Fruit fly (Drosophila melanogaster) whole organism, embryonic: ENCODE data around the gene CG7342.
A peak's percentile ranks its signal among the peaks of the same experiment; 100 is the strongest.

Source experiments
- Abd-B ChIP-seq: fragments of 200-800 bp; sonication (Bioruptor generic); optimal IDR thresholded peaks from 2 replicates; lab custom pipeline; 2018; ENCODE audit warnings: missing biosample characterization, mild to moderate bottlenecking, missing genetic modification characterization, moderate library complexity
- Awh ChIP-seq: fragments of 200-800 bp; sonication (Bioruptor generic); IDR thresholded peaks from 2 replicates; pipeline ENCODE4, ENCODE4 v1.3.6; 2022; ENCODE audit warnings: missing biosample characterization, missing genetic modification characterization
- B-H1 ChIP-seq: fragments of 200-800 bp; sonication (Bioruptor generic); IDR thresholded peaks from 3 replicates; pipeline ENCODE4 v1.3.6; 2022; ENCODE audit warnings: missing biosample characterization, missing genetic modification characterization
- B-H2 ChIP-seq: fragments of 200-800 bp; sonication (Bioruptor generic); optimal IDR thresholded peaks from 2 replicates; lab custom pipeline; 2018; ENCODE audit warnings: missing biosample characterization, mild to moderate bottlenecking, missing genetic modification characterization
- CG11093 ChIP-seq: fragments of 200-800 bp; sonication (Bioruptor generic); IDR thresholded peaks from 3 replicates; pipeline ENCODE4 v1.3.6; 2022; ENCODE audit warnings: missing biosample characterization, missing genetic modification characterization
- CG11456 ChIP-seq: fragments of 200-800 bp; sonication (Bioruptor generic); IDR thresholded peaks from 3 replicates; pipeline ENCODE4 v1.3.6; 2022; ENCODE audit warnings: missing biosample characterization, missing genetic modification characterization
- CG13287 ChIP-seq: fragments of 200-800 bp; sonication (Bioruptor generic); IDR thresholded peaks from 2 replicates; pipeline ENCODE4 v1.3.6; 2022; ENCODE audit warnings: missing biosample characterization, missing genetic modification characterization; ENCODE audit not compliant: partially characterized antibody
- CG14441 ChIP-seq: fragments of 200-800 bp; sonication (Bioruptor generic); IDR thresholded peaks from 2 replicates; pipeline ENCODE4 v1.3.6; 2022; ENCODE audit warnings: missing biosample characterization, missing genetic modification characterization
- CG1603 ChIP-seq: fragments of 200-800 bp; sonication (Bioruptor generic); optimal IDR thresholded peaks from 2 replicates; lab custom pipeline; 2019; ENCODE audit warnings: missing biosample characterization, mild to moderate bottlenecking, missing genetic modification characterization, moderate library complexity
- CG1647 ChIP-seq: fragments of 200-800 bp; sonication (Bioruptor generic); optimal IDR thresholded peaks from 3 replicates; lab custom pipeline; 2016; ENCODE audit warnings: missing biosample characterization, missing genetic modification characterization
- CG16815 ChIP-seq: fragments of 200-800 bp; sonication (Bioruptor generic); optimal IDR thresholded peaks from 3 replicates; lab custom pipeline; 2017; ENCODE audit warnings: missing biosample characterization, mild to moderate bottlenecking, missing genetic modification characterization
- CG17361 ChIP-seq: fragments of 200-800 bp; sonication (Bioruptor generic); IDR thresholded peaks from 3 replicates; pipeline ENCODE4 v1.3.6; 2022; ENCODE audit warnings: missing biosample characterization, missing genetic modification characterization
- CG18764 ChIP-seq: fragments of 200-800 bp; sonication (Bioruptor generic); optimal IDR thresholded peaks from 3 replicates; lab custom pipeline; 2016; ENCODE audit warnings: missing biosample characterization, missing genetic modification characterization
- CG2202 ChIP-seq: fragments of 200-800 bp; sonication (Bioruptor generic); optimal IDR thresholded peaks from 2 replicates; lab custom pipeline; 2018; ENCODE audit warnings: missing biosample characterization, mild to moderate bottlenecking, missing genetic modification characterization
- CG34224 ChIP-seq: fragments of 200-800 bp; sonication (Bioruptor generic); IDR thresholded peaks from 3 replicates; pipeline ENCODE4 v1.3.6; 2022; ENCODE audit warnings: missing biosample characterization, missing genetic modification characterization; ENCODE audit not compliant: partially characterized antibody
- CG3838 ChIP-seq: fragments of 200-800 bp; sonication (Bioruptor generic); optimal IDR thresholded peaks from 3 replicates; lab custom pipeline; 2016; ENCODE audit warnings: missing biosample characterization, missing genetic modification characterization
- CG4328 ChIP-seq: fragments of 200-800 bp; sonication (Bioruptor generic); optimal IDR thresholded peaks from 3 replicates; lab custom pipeline; 2017; ENCODE audit warnings: missing biosample characterization, missing genetic modification reagents, missing genetic modification characterization
- CG6683 ChIP-seq: fragments of 200-800 bp; sonication (Bioruptor generic); optimal IDR thresholded peaks from 2 replicates; lab custom pipeline; 2017; ENCODE audit warnings: missing biosample characterization, mild to moderate bottlenecking, missing genetic modification characterization, missing genetic modification reagents
- CG6689 ChIP-seq: fragments of 200-800 bp; sonication (Bioruptor generic); IDR thresholded peaks from 2 replicates; pipeline ENCODE4 v1.3.6; 2022; ENCODE audit warnings: missing biosample characterization, missing genetic modification characterization
- CG6791 ChIP-seq: fragments of 200-800 bp; sonication (Bioruptor generic); IDR thresholded peaks from 3 replicates; pipeline ENCODE4 v1.3.6; 2022; ENCODE audit warnings: missing biosample characterization, missing genetic modification characterization; ENCODE audit not compliant: partially characterized antibody
- CG6813 ChIP-seq: fragments of 200-800 bp; sonication (Bioruptor generic); optimal IDR thresholded peaks from 2 replicates; lab custom pipeline; 2017; ENCODE audit warnings: missing biosample characterization, missing genetic modification characterization, mild to moderate bottlenecking, moderate library complexity, missing genetic modification reagents
- CG6854 ChIP-seq: fragments of 200-800 bp; sonication (Bioruptor generic); optimal IDR thresholded peaks from 3 replicates; lab custom pipeline; 2017; ENCODE audit warnings: missing biosample characterization, mild to moderate bottlenecking, missing genetic modification characterization
- CG7963 ChIP-seq: fragments of 200-800 bp; sonication (Bioruptor generic); IDR thresholded peaks from 3 replicates; pipeline ENCODE4 v1.3.6; 2022; ENCODE audit warnings: missing biosample characterization, missing genetic modification characterization; ENCODE audit not compliant: partially characterized antibody
- CG8388 ChIP-seq: fragments of 200-800 bp; sonication (Bioruptor generic); optimal IDR thresholded peaks from 2 replicates; lab custom pipeline; 2019; ENCODE audit warnings: missing biosample characterization, mild to moderate bottlenecking, missing genetic modification characterization, moderate library complexity
- Dip3 ChIP-seq: fragments of 200-800 bp; sonication (Bioruptor generic); optimal IDR thresholded peaks from 3 replicates; lab custom pipeline; 2016; ENCODE audit warnings: missing biosample characterization, missing genetic modification characterization
- Dref ChIP-seq: fragments of 200-800 bp; sonication (Bioruptor generic); IDR thresholded peaks from 2 replicates; pipeline ENCODE4 v1.3.6; 2022; ENCODE audit warnings: missing biosample characterization, missing genetic modification characterization
- E2f2 ChIP-seq: fragments of 200-800 bp; sonication (Bioruptor generic); IDR thresholded peaks from 2 replicates; pipeline ENCODE4 v1.3.6; 2022; ENCODE audit warnings: missing biosample characterization, missing genetic modification characterization
- Ets97D ChIP-seq: fragments of 200-800 bp; sonication (Bioruptor generic); optimal IDR thresholded peaks from 3 replicates; lab custom pipeline; 2016; ENCODE audit warnings: missing biosample characterization, missing genetic modification characterization
- Hey ChIP-seq: fragments of 200-800 bp; sonication (Bioruptor generic); optimal IDR thresholded peaks from 3 replicates; lab custom pipeline; 2018; ENCODE audit warnings: missing biosample characterization, mild to moderate bottlenecking, missing genetic modification characterization
- Hmx ChIP-seq: fragments of 200-800 bp; sonication (Bioruptor generic); optimal IDR thresholded peaks from 2 replicates; lab custom pipeline; 2016; ENCODE audit warnings: missing biosample characterization, missing genetic modification characterization
- Hr51 ChIP-seq, 2 experiments: fragments of 200-800 bp; sonication (Bioruptor generic); optimal IDR thresholded peaks; 2 replicates in 1 of 2; 3 replicates in 1 of 2; lab custom pipeline; 2016 to 2018; ENCODE audit warnings: missing biosample characterization in 2 of 2, missing genetic modification characterization in 2 of 2, mild to moderate bottlenecking in 1 of 2, moderate library complexity in 1 of 2
- Tbp ChIP-seq: fragments of >200 bp; optimal IDR thresholded peaks from 2 replicates; lab custom pipeline; 2018; ENCODE audit warnings: missing biosample characterization, missing genetic modification characterization
- ab ChIP-seq: fragments of 200-800 bp; sonication (Bioruptor generic); optimal IDR thresholded peaks from 2 replicates; lab custom pipeline; 2016; ENCODE audit warnings: missing biosample characterization, missing genetic modification characterization
- cas ChIP-seq: fragments of 200-800 bp; sonication (Bioruptor generic); IDR thresholded peaks from 2 replicates; pipeline ENCODE4 v1.3.6; 2022; ENCODE audit warnings: missing biosample characterization, missing genetic modification characterization
- ems ChIP-seq: fragments of 200-800 bp; sonication (Bioruptor generic); optimal IDR thresholded peaks from 3 replicates; lab custom pipeline; 2016; ENCODE audit warnings: missing biosample characterization, missing genetic modification characterization
- her ChIP-seq: fragments of 200-800 bp; sonication (Bioruptor generic); optimal IDR thresholded peaks from 2 replicates; lab custom pipeline; 2016; ENCODE audit warnings: missing biosample characterization, missing genetic modification characterization
- inv ChIP-seq: fragments of 200-800 bp; sonication (Bioruptor generic); IDR thresholded peaks from 2 replicates; pipeline ENCODE4 v1.3.6; 2022; ENCODE audit warnings: missing biosample characterization, missing genetic modification characterization; ENCODE audit not compliant: partially characterized antibody
- lov ChIP-seq, 2 experiments: fragments of 200-800 bp in 1 of 2; fragments of >200 bp in 1 of 2; sonication (Bioruptor generic) in 1 of 2; IDR thresholded peaks in 1 of 2; optimal IDR thresholded peaks in 1 of 2; 2 replicates in 1 of 2; 3 replicates in 1 of 2; pipeline versions ENCODE4 v1.3.6 to Lab custom; 2017 to 2022; ENCODE audit warnings: missing biosample characterization in 1 of 2, missing genetic modification characterization in 1 of 2
- nerfin-2 ChIP-seq: fragments of 200-800 bp; sonication (Bioruptor generic); IDR thresholded peaks from 2 replicates; pipeline ENCODE4 v1.3.6; 2022; ENCODE audit warnings: missing biosample characterization, missing genetic modification characterization; ENCODE audit not compliant: partially characterized antibody
- otp ChIP-seq: fragments of 200-800 bp; sonication (Bioruptor generic); IDR thresholded peaks from 3 replicates; pipeline ENCODE4, ENCODE4 v1.3.6; 2022; ENCODE audit warnings: missing biosample characterization, missing genetic modification characterization
- pnt ChIP-seq: fragments of 200-800 bp; sonication (Bioruptor generic); optimal IDR thresholded peaks from 3 replicates; lab custom pipeline; 2016; ENCODE audit warnings: missing biosample characterization, missing genetic modification characterization
- pzg ChIP-seq: fragments of 200-800 bp; sonication (Bioruptor generic); optimal IDR thresholded peaks from 3 replicates; lab custom pipeline; 2018; ENCODE audit warnings: missing biosample characterization, mild to moderate bottlenecking, missing genetic modification characterization, moderate library complexity
- repo ChIP-seq: fragments of 200-800 bp; sonication (Bioruptor generic); optimal IDR thresholded peaks from 2 replicates; lab custom pipeline; 2016; ENCODE audit warnings: missing biosample characterization, missing genetic modification characterization
- shn ChIP-seq: fragments of 200-800 bp; sonication (Bioruptor generic); optimal IDR thresholded peaks from 3 replicates; lab custom pipeline; 2016; ENCODE audit warnings: missing biosample characterization, missing genetic modification characterization
- sisA ChIP-seq: fragments of 200-800 bp; sonication (Bioruptor generic); IDR thresholded peaks from 2 replicates; pipeline ENCODE4 v1.3.6; 2022; ENCODE audit warnings: missing biosample characterization, missing genetic modification characterization
- sr ChIP-seq: fragments of 200-800 bp; sonication (Bioruptor generic); IDR thresholded peaks from 3 replicates; pipeline ENCODE4 v1.3.6; 2022; ENCODE audit warnings: missing biosample characterization, missing genetic modification characterization
- stwl ChIP-seq: fragments of 200-800 bp; sonication (Bioruptor generic); optimal IDR thresholded peaks from 3 replicates; lab custom pipeline; 2018; ENCODE audit warnings: missing biosample characterization, mild to moderate bottlenecking, missing genetic modification characterization, moderate library complexity
- tna ChIP-seq: fragments of 200-800 bp; sonication (Bioruptor generic); IDR thresholded peaks from 2 replicates; pipeline ENCODE4 v1.3.6; 2022; ENCODE audit warnings: missing biosample characterization, missing genetic modification characterization; ENCODE audit not compliant: partially characterized antibody
- vnd ChIP-seq: fragments of 200-800 bp; sonication (Bioruptor generic); IDR thresholded peaks from 3 replicates; pipeline ENCODE4 v1.3.6; 2022; ENCODE audit warnings: missing biosample characterization, missing genetic modification characterization; ENCODE audit not compliant: partially characterized antibody
- wor ChIP-seq: fragments of 200-800 bp; sonication (Bioruptor generic); IDR thresholded peaks from 2 replicates; pipeline ENCODE4 v1.3.6; 2022; ENCODE audit warnings: missing biosample characterization, missing genetic modification characterization

Gene CG7342

dm6 chr3R:19644901-19645204 is 41.7 kb downstream of the CG7342 start, which contains the start of gene Nup58 (continued):
- TF ChIP-seq Tbp: no peak
- no peak for TF ChIP-seq CG4328 (GFP tag; lab: Kevin White, UChicago)
- TF ChIP-seq pzg (GFP tag; lab: Kevin White, UChicago): peak; percentile 32
- no peak for TF ChIP-seq CG2202 (tag; lab: Kevin White, UChicago)
- peak; percentile 86 for TF ChIP-seq CG13287 (GFP tag; lab: Robert Waterston, UW)
- no peak for TF ChIP-seq shn (GFP tag; lab: Kevin White, UChicago)
- peak; percentile 50 for TF ChIP-seq tna (GFP tag; lab: Robert Waterston, UW)
- 0 out of 3 replicates have a peak, but pooled peaks have one; percentile 3 for TF ChIP-seq CG17361 (GFP tag; lab: Robert Waterston, UW)
- no peak for TF ChIP-seq sisA (GFP tag; lab: Robert Waterston, UW)
- peak; percentile 65 for TF ChIP-seq Dref (GFP tag; lab: Robert Waterston, UW)
- TF ChIP-seq otp (GFP tag; lab: Robert Waterston, UW): no peak
- no peak for TF ChIP-seq CG6813 (GFP tag; lab: Kevin White, UChicago)
- TF ChIP-seq B-H1: no peak
- TF ChIP-seq CG1647 (GFP tag; lab: Kevin White, UChicago): no peak
- no peak for TF ChIP-seq stwl (tag; lab: Kevin White, UChicago)
- no peak for TF ChIP-seq Hr51 (GFP tag; optimal IDR thresholded peaks at IDR 0.05; lab: Kevin White, UChicago)
- peak; percentile 80 for TF ChIP-seq CG6791 (GFP tag; lab: Robert Waterston, UW)
- TF ChIP-seq CG18764: no peak
- TF ChIP-seq CG8388 (GFP tag; lab: Kevin White, UChicago): no peak
- peak; percentile 76 for TF ChIP-seq vnd (GFP tag; lab: Robert Waterston, UW)
- peak; percentile 70 for TF ChIP-seq CG7963
- TF ChIP-seq wor (GFP tag; lab: Robert Waterston, UW): no peak
- TF ChIP-seq Hey (tag; lab: Kevin White, UChicago): no peak
- TF ChIP-seq cas (GFP tag; lab: Robert Waterston, UW): no peak
- no peak for TF ChIP-seq CG11093 (GFP tag; lab: Robert Waterston, UW)
- 0 out of 2 replicates have a peak, but pooled peaks have one; percentile 25 for TF ChIP-seq CG14441 (GFP tag; lab: Robert Waterston, UW)
- TF ChIP-seq inv: peak; percentile 57
- no peak for TF ChIP-seq Dip3 (GFP tag; lab: Kevin White, UChicago)
- peak; percentile 81 for TF ChIP-seq CG34224 (GFP tag; lab: Robert Waterston, UW)
- no peak for TF ChIP-seq ems
- TF ChIP-seq repo (GFP tag; lab: Kevin White, UChicago): no peak
- no peak for TF ChIP-seq B-H2 (GFP tag; lab: Kevin White, UChicago)
- 0 out of 2 replicates have a peak, but pooled peaks have one; percentile 7 for TF ChIP-seq Awh (GFP tag; lab: Robert Waterston, UW)
- TF ChIP-seq Ets97D: no peak
- TF ChIP-seq CG6854 (GFP tag; lab: Kevin White, UChicago): no peak
- TF ChIP-seq CG6689 (GFP tag; lab: Robert Waterston, UW): no peak
- no peak for TF ChIP-seq lov (optimal IDR thresholded peaks at IDR 0.05; lab: Kevin White, UChicago)
- no peak for TF ChIP-seq lov (GFP tag; IDR thresholded peaks at IDR 0.05; lab: Robert Waterston, UW)
- TF ChIP-seq her: no peak
- TF ChIP-seq CG3838 (GFP tag; lab: Kevin White, UChicago): no peak
- TF ChIP-seq sr (GFP tag; lab: Robert Waterston, UW): no peak
- TF ChIP-seq CG16815 (GFP tag; lab: Kevin White, UChicago): no peak
- TF ChIP-seq CG11456 (GFP tag; lab: Robert Waterston, UW): 0 out of 3 replicates have a peak, but pooled peaks have one; percentile 29
- no peak for TF ChIP-seq ab
- peak; percentile 58 for TF ChIP-seq CG1603 (tag; lab: Kevin White, UChicago)
- TF ChIP-seq Abd-B: no peak
- TF ChIP-seq nerfin-2 (GFP tag; lab: Robert Waterston, UW): peak; percentile 55
- no peak for TF ChIP-seq Hmx (GFP tag; lab: Kevin White, UChicago)
- TF ChIP-seq CG6683 (GFP tag; lab: Kevin White, UChicago): no peak
- TF ChIP-seq pnt: no peak
- peak; percentile 30; the same call in 1 of the 2 replicates for TF ChIP-seq E2f2 (GFP tag; lab: Robert Waterston, UW)
